Worm (Caenorhabditis elegans) whole organism, L3 larva: ENCODE data around the gene srx-118.

Source experiments
- R02D3.7 ChIP-seq: fragments of 150-350 bp; optimal IDR thresholded peaks from 2 replicates; lab custom pipeline; 2014; ENCODE audit warnings: missing biosample characterization, missing genetic modification characterization
- aly-2 ChIP-seq: fragments of 150-350 bp; optimal IDR thresholded peaks from 2 replicates; lab custom pipeline; 2014; ENCODE audit warnings: missing biosample characterization, missing genetic modification characterization
- ama-1 ChIP-seq: fragments of 150-350 bp; optimal IDR thresholded peaks from 2 replicates; lab custom pipeline; 2018
- egl-27 ChIP-seq: sonication (generic microtip); optimal IDR thresholded peaks from 4 replicates; lab custom pipeline; 2017; ENCODE audit warnings: missing biosample characterization, missing genetic modification reagents, missing genetic modification characterization
- lin-39 ChIP-seq: fragments of 150-350 bp; optimal IDR thresholded peaks from 2 replicates; lab custom pipeline; 2018; ENCODE audit warnings: missing biosample characterization, missing genetic modification reagents, missing genetic modification characterization
- nhr-11 ChIP-seq: fragments of 150-350 bp; optimal IDR thresholded peaks from 2 replicates; lab custom pipeline; 2014; ENCODE audit warnings: missing biosample characterization, missing genetic modification characterization
- nhr-28 ChIP-seq: fragments of 150-350 bp; optimal IDR thresholded peaks from 2 replicates; lab custom pipeline; 2014; ENCODE audit warnings: missing biosample characterization, missing genetic modification characterization
- nhr-77 ChIP-seq: fragments of 150-350 bp; optimal IDR thresholded peaks from 2 replicates; lab custom pipeline; 2014; ENCODE audit warnings: missing biosample characterization, missing genetic modification characterization
- unc-62 ChIP-seq: fragments of 150-350 bp; sonication (generic microtip); optimal IDR thresholded peaks from 4 replicates; lab custom pipeline; 2014; ENCODE audit warnings: missing biosample characterization, missing genetic modification reagents, missing genetic modification characterization

- TF ChIP-seq aly-2 (tag; lab: Kevin White, UChicago) (no peak), nhr-77 (tag; lab: Kevin White, UChicago) (no peak), ama-1 (no peak), nhr-11 (tag; lab: Kevin White, UChicago) (no peak), lin-39 (no peak), unc-62 (GFP tag; lab: Kevin White, UChicago) (no peak), R02D3.7 (no peak), egl-27 (tag; lab: Kevin White, UChicago) (no peak), nhr-28 (no peak)
These were observed 9.3 kb upstream of the srx-118 start, which contains the start of gene srh-61 for ce11 chrII:12516313-12516712.
